Fruit fly (Drosophila melanogaster) whole organism, adult: Measurements from ENCODE around the gene CG46313.

Experiments
- CG11617 ChIP-seq: fragments of 200-800 bp; sonication (Bioruptor generic); optimal IDR thresholded peaks from 2 replicates; lab custom pipeline; 2017; ENCODE audit warnings: mild to moderate bottlenecking, missing biosample characterization, missing genetic modification reagents, missing genetic modification characterization
- CG12768 ChIP-seq: fragments of 200-800 bp; sonication (Bioruptor generic); optimal IDR thresholded peaks from 2 replicates; lab custom pipeline; 2017; ENCODE audit warnings: missing biosample characterization, missing genetic modification characterization, mild to moderate bottlenecking, moderate library complexity, missing genetic modification reagents
- CG14711 ChIP-seq: fragments of 200-800 bp; sonication (Bioruptor generic); optimal IDR thresholded peaks from 2 replicates; lab custom pipeline; 2018; ENCODE audit warnings: missing biosample characterization, mild to moderate bottlenecking, missing genetic modification characterization, moderate library complexity
- CG1620 ChIP-seq: fragments of 200-800 bp; sonication (Bioruptor generic); optimal IDR thresholded peaks from 2 replicates; lab custom pipeline; 2016; ENCODE audit warnings: missing biosample characterization, missing genetic modification characterization
- CG33017 ChIP-seq: fragments of 200-800 bp; sonication (Bioruptor generic); optimal IDR thresholded peaks from 2 replicates; lab custom pipeline; 2018; ENCODE audit warnings: missing biosample characterization, mild to moderate bottlenecking, missing genetic modification characterization, moderate library complexity
- CG5204 ChIP-seq: fragments of 200-800 bp; sonication (Bioruptor generic); optimal IDR thresholded peaks from 2 replicates; lab custom pipeline; 2016; ENCODE audit warnings: missing biosample characterization, missing genetic modification characterization
- CG7045 ChIP-seq: fragments of 200-800 bp; sonication (Bioruptor generic); optimal IDR thresholded peaks from 2 replicates; lab custom pipeline; 2017; ENCODE audit warnings: missing biosample characterization, mild to moderate bottlenecking, missing genetic modification characterization
- CG7101 ChIP-seq: fragments of 200-800 bp; sonication (Bioruptor generic); optimal IDR thresholded peaks from 2 replicates; lab custom pipeline; 2018; ENCODE audit warnings: missing biosample characterization, mild to moderate bottlenecking, missing genetic modification characterization, moderate library complexity
- Clk ChIP-seq: fragments of 200-800 bp; sonication (Bioruptor generic); optimal IDR thresholded peaks from 2 replicates; lab custom pipeline; 2017; ENCODE audit warnings: missing biosample characterization, missing genetic modification characterization
- Crg-1 ChIP-seq: fragments of 200-800 bp; sonication (Bioruptor generic); optimal IDR thresholded peaks from 2 replicates; lab custom pipeline; 2016; ENCODE audit warnings: missing biosample characterization, missing genetic modification characterization
- Hr96 ChIP-seq: fragments of 200-800 bp; sonication (Bioruptor generic); optimal IDR thresholded peaks from 2 replicates; lab custom pipeline; 2016; ENCODE audit warnings: missing biosample characterization, missing genetic modification characterization
- Mnt ChIP-seq: fragments of 200-800 bp; sonication (Bioruptor generic); optimal IDR thresholded peaks from 2 replicates; lab custom pipeline; 2016; ENCODE audit warnings: missing biosample characterization, mild to moderate bottlenecking, missing genetic modification characterization
- bab1 ChIP-seq: fragments of 200-800 bp; sonication (Bioruptor generic); optimal IDR thresholded peaks from 3 replicates; lab custom pipeline; 2019; ENCODE audit warnings: missing biosample characterization, mild to moderate bottlenecking, missing genetic modification characterization, moderate library complexity
- cic ChIP-seq: fragments of 200-800 bp; sonication (Bioruptor generic); optimal IDR thresholded peaks from 2 replicates; lab custom pipeline; 2017; ENCODE audit warnings: missing biosample characterization, mild to moderate bottlenecking, missing genetic modification characterization, moderate library complexity
- cnc ChIP-seq, 2 experiments: fragments of >200 bp; optimal IDR thresholded peaks; 2 replicates each; lab custom pipeline; 2017
- kay ChIP-seq: fragments of 200-800 bp; sonication (Bioruptor generic); peaks from one replicate; lab custom pipeline; 2016; ENCODE audit warnings: missing biosample characterization, missing genetic modification characterization, borderline replicate concordance
- ovo ChIP-seq: fragments of 200-800 bp; sonication (Bioruptor generic); optimal IDR thresholded peaks from 2 replicates; lab custom pipeline; 2016; ENCODE audit warnings: missing biosample characterization, missing genetic modification characterization
- pad ChIP-seq: fragments of 200-800 bp; sonication (Bioruptor generic); optimal IDR thresholded peaks from 3 replicates; lab custom pipeline; 2017; ENCODE audit warnings: missing biosample characterization, missing genetic modification characterization, mild to moderate bottlenecking, moderate library complexity, missing genetic modification reagents
- tj ChIP-seq: fragments of 200-800 bp; sonication (Bioruptor generic); optimal IDR thresholded peaks from 3 replicates; lab custom pipeline; 2017; ENCODE audit warnings: missing biosample characterization, mild to moderate bottlenecking, missing genetic modification characterization, moderate library complexity
- toe ChIP-seq: fragments of 200-800 bp; sonication (Bioruptor generic); optimal IDR thresholded peaks from 2 replicates; lab custom pipeline; 2016; ENCODE audit warnings: missing biosample characterization, missing genetic modification characterization

CG46313 gene

dm6 chr3R:27007022-27007421, 28.7 kb downstream of the CG46313 start, which contains the start of gene CG6295:
CG6295 (minus strand) TSS chr3R:27007055.
- TF ChIP-seq tj (GFP tag; lab: Kevin White, UChicago), result no peak
- TF ChIP-seq CG11617 (GFP tag; lab: Kevin White, UChicago), result no peak
- TF ChIP-seq CG12768, result no peak
- no peak for TF ChIP-seq CG14711 (tag; lab: Kevin White, UChicago)
- no peak for TF ChIP-seq kay (GFP tag; lab: Kevin White, UChicago)
- no peak for TF ChIP-seq CG5204 (GFP tag; lab: Kevin White, UChicago)
- no peak for TF ChIP-seq CG7045 (GFP tag; lab: Kevin White, UChicago)
- no peak for TF ChIP-seq cnc (optimal IDR thresholded peaks at IDR 0.05; lab: Kevin White, UChicago)
- no peak for TF ChIP-seq Mnt
- TF ChIP-seq Crg-1 (GFP tag; lab: Kevin White, UChicago), result no peak
- no peak for TF ChIP-seq CG7101
- no peak for TF ChIP-seq toe (GFP tag; lab: Kevin White, UChicago)
- TF ChIP-seq ovo, result no peak
- no peak for TF ChIP-seq CG1620 (GFP tag; lab: Kevin White, UChicago)

dm6 chr3R:27018187-27018586, 39.8 kb downstream of the CG46313 start, which contains the start of gene CG17192:
CG17192 (minus strand) TSS chr3R:27018287.
- no peak for TF ChIP-seq CG7101
- TF ChIP-seq bab1, result no peak

- TF ChIP-seq CG1620 (GFP tag; lab: Kevin White, UChicago), result no peak
- no peak for TF ChIP-seq Hr96
- TF ChIP-seq CG33017, result no peak
- TF ChIP-seq Crg-1 (GFP tag; lab: Kevin White, UChicago), result no peak
- TF ChIP-seq cnc (optimal IDR thresholded peaks at IDR 0.05; lab: Kevin White, UChicago), result no peak
- TF ChIP-seq bab1, result no peak
- no peak for TF ChIP-seq CG14711 (tag; lab: Kevin White, UChicago)
- TF ChIP-seq Clk, result no peak
- TF ChIP-seq CG7045 (GFP tag; lab: Kevin White, UChicago), result no peak
- no peak for TF ChIP-seq kay (GFP tag; lab: Kevin White, UChicago)
- no peak for TF ChIP-seq pad (GFP tag; lab: Kevin White, UChicago)
- TF ChIP-seq ovo, result no peak
- TF ChIP-seq Mnt, result no peak
- TF ChIP-seq CG12768, result no peak
- no peak for TF ChIP-seq cic
- no peak for TF ChIP-seq CG7101
- no peak for TF ChIP-seq CG11617 (GFP tag; lab: Kevin White, UChicago)
- no peak for TF ChIP-seq CG5204 (GFP tag; lab: Kevin White, UChicago)
- TF ChIP-seq toe (GFP tag; lab: Kevin White, UChicago), result no peak
Measured at dm6 chr3R:27019701-27020172, 41.4 kb downstream of the CG46313 start, which contains the start of gene CG17191. CG17191 (minus strand) TSS chr3R:27019751.

- TF ChIP-seq kay (GFP tag; lab: Kevin White, UChicago) (peak; percentile 28), CG5204 (GFP tag; lab: Kevin White, UChicago) (no peak)
Measured at dm6 chr3R:27021278-27021677, 42.9 kb downstream of the CG46313 start, which contains the start of gene CG6283. CG6283 (minus strand) TSS chr3R:27021378.

dm6 chr3R:27023117-27023516, 44.8 kb downstream of the CG46313 start, which contains the start of gene CG6277:
CG6277 (minus strand) TSS chr3R:27023217.
- TF ChIP-seq tj (GFP tag; lab: Kevin White, UChicago) (no peak), Crg-1 (GFP tag; lab: Kevin White, UChicago) (no peak), CG11617 (GFP tag; lab: Kevin White, UChicago) (no peak), CG12768 (no peak), cic (no peak), Clk (no peak)

dm6 chr3R:27026009-27026408, 47.7 kb downstream of the CG46313 start, which contains the start of gene CG6271:
CG6271 (minus strand) TSS chr3R:27026109.
- TF ChIP-seq CG12768 (no peak), CG11617 (GFP tag; lab: Kevin White, UChicago) (no peak), CG5204 (GFP tag; lab: Kevin White, UChicago) (no peak), pad (GFP tag; lab: Kevin White, UChicago) (no peak), ovo (no peak), toe (GFP tag; lab: Kevin White, UChicago) (no peak), Crg-1 (GFP tag; lab: Kevin White, UChicago) (no peak), bab1 (no peak)

dm6 chr3R:27033935-27034334, 55.6 kb downstream of the CG46313 start:
- TF ChIP-seq bab1 (no peak), CG1620 (GFP tag; lab: Kevin White, UChicago) (no peak), CG5204 (GFP tag; lab: Kevin White, UChicago) (no peak), Hr96 (no peak), Crg-1 (GFP tag; lab: Kevin White, UChicago) (no peak), CG14711 (tag; lab: Kevin White, UChicago) (no peak), CG12768 (no peak), toe (GFP tag; lab: Kevin White, UChicago) (no peak), Mnt (no peak), Clk (no peak)
